Fruit fly (Drosophila melanogaster): ENCODE results near the gene CG12236.

CG12236 gene

DNA sequence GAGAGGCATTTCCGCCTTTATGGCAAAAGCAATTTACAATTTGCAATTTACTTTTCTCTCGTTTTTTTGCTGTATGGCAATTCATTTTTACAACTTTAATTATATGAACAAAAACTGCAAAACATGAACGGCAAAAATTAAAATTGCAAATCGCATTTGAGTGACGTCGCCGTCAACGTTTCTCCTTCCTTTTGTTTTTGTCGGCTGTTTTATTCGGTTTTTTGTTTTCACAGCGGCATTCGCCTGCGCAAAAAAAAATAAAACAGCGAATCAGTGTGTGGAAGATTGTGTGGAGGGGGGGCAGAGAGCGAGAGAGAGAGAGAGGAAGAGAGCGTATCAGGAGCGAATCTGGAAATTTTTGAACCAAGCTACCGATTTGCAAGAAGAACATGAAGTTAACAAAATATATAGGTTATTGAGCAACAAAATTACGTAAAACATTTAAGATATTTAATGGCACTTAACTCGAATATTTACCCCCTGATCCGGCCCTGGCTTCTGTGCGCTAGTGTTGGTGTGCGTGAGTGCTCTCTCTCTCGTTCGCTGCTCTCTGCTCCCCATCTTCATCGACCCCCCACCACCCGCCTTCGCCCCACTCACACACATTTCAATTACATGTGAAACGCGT is 10.7 kb downstream of the CG12236 start (continued):
- TF ChIP-seq emc (GFP tag; optimal IDR thresholded peaks at IDR 0.05), result peak; percentile 97
- TF ChIP-seq Med (GFP tag), result peak; percentile 100
- peak; percentile 100 for TF ChIP-seq Ada2b (GFP tag; IDR thresholded peaks at IDR 0.05)
- TF ChIP-seq zf30C (GFP tag; optimal IDR thresholded peaks at IDR 0.05), result peak; percentile 31
- TF ChIP-seq CG15269 (tag; optimal IDR thresholded peaks at IDR 0.05), result peak; percentile 99
- peak; percentile 98 for TF ChIP-seq GATAe (GFP tag; conservative IDR thresholded peaks at IDR 0.05)
- TF ChIP-seq CG4360 (GFP tag; IDR thresholded peaks at IDR 0.05), result peak; percentile 86
- TF ChIP-seq CG14710 (tag; optimal IDR thresholded peaks at IDR 0.05), result peak; percentile 94
- peak; percentile 87 for TF ChIP-seq Nf-YB (GFP tag; optimal IDR thresholded peaks at IDR 0.05)
- no peak for TF ChIP-seq CG8478 (optimal IDR thresholded peaks at IDR 0.05)
- TF ChIP-seq sens-2 (GFP tag; IDR thresholded peaks at IDR 0.05), result peak; percentile 98
- TF ChIP-seq sug (tag; optimal IDR thresholded peaks at IDR 0.05), result peak; percentile 98
- TF ChIP-seq CG9797 (GFP tag; optimal IDR thresholded peaks at IDR 0.05), result peak; percentile 57
- peak; percentile 96 for TF ChIP-seq Opbp (GFP tag; IDR thresholded peaks at IDR 0.05; ENCODE audit: partially characterized antibody)
- TF ChIP-seq mirr (GFP tag; optimal IDR thresholded peaks at IDR 0.05), result peak; percentile 99
- peak; percentile 98 for TF ChIP-seq Fer2 (tag; optimal IDR thresholded peaks at IDR 0.05)
- TF ChIP-seq CG17612 (GFP tag; IDR thresholded peaks at IDR 0.05), result peak; percentile 99
- no peak for TF ChIP-seq zen2 (GFP tag; IDR thresholded peaks at IDR 0.05; ENCODE audit: partially characterized antibody)
- TF ChIP-seq CG5180 (GFP tag; optimal IDR thresholded peaks at IDR 0.05), result peak; percentile 93
- TF ChIP-seq CG9932 (GFP tag; IDR thresholded peaks at IDR 0.05), result peak; percentile 100
- TF ChIP-seq MTF-1 (GFP tag; optimal IDR thresholded peaks at IDR 0.05; ENCODE audit: borderline replicate concordance), result peak; percentile 96
- peak; percentile 96 for TF ChIP-seq p53 (GFP tag; optimal IDR thresholded peaks at IDR 0.05)
- peak; percentile 99 for TF ChIP-seq Hr3 (GFP tag; optimal IDR thresholded peaks at IDR 0.05)
- TF ChIP-seq CG11398 (GFP tag; optimal IDR thresholded peaks at IDR 0.05), result peak; percentile 98
- peak; percentile 99 for TF ChIP-seq CG13296 (GFP tag; optimal IDR thresholded peaks at IDR 0.05)
- TF ChIP-seq Ets65A (GFP tag), result peak; percentile 100
- TF ChIP-seq CG15696 (tag; optimal IDR thresholded peaks at IDR 0.05), result peak; percentile 91
- peak; percentile 99 for TF ChIP-seq al (GFP tag; IDR thresholded peaks at IDR 0.05)
- TF ChIP-seq NC2β (GFP tag; optimal IDR thresholded peaks at IDR 0.05), result peak; percentile 98
- TF ChIP-seq unpg (GFP tag; optimal IDR thresholded peaks at IDR 0.05), result peak; percentile 99
- TF ChIP-seq CG7963 (GFP tag; IDR thresholded peaks at IDR 0.05; ENCODE audit: partially characterized antibody), result peak; percentile 69
- peak; percentile 94 for TF ChIP-seq Lim3 (GFP tag; IDR thresholded peaks at IDR 0.05)
- peak; percentile 99 for TF ChIP-seq CG5245 (GFP tag; optimal IDR thresholded peaks at IDR 0.05)
- TF ChIP-seq danr (GFP tag; IDR thresholded peaks at IDR 0.05), result peak; percentile 99
- TF ChIP-seq Sin3A (optimal IDR thresholded peaks at IDR 0.05), result no peak
- TF ChIP-seq Dref (GFP tag; IDR thresholded peaks at IDR 0.05), result peak; percentile 55
- peak; percentile 99 for TF ChIP-seq CG11085 (GFP tag; IDR thresholded peaks at IDR 0.05)
- peak; percentile 99 for TF ChIP-seq Pdp1 (GFP tag; optimal IDR thresholded peaks at IDR 0.05)
- peak; percentile 97 for TF ChIP-seq CG18262 (tag; optimal IDR thresholded peaks at IDR 0.05)
- peak; percentile 84 for TF ChIP-seq CG7928 (GFP tag; optimal IDR thresholded peaks at IDR 0.05)
- peak; percentile 93 for TF ChIP-seq CG33557 (GFP tag; optimal IDR thresholded peaks at IDR 0.05)
- TF ChIP-seq Rfx (GFP tag; IDR thresholded peaks at IDR 0.05), result peak; percentile 100
- TF ChIP-seq scrt (GFP tag; optimal IDR thresholded peaks at IDR 0.05), result peak; percentile 97
- TF ChIP-seq Hmx (GFP tag; optimal IDR thresholded peaks at IDR 0.05), result peak; percentile 95
- TF ChIP-seq repo (GFP tag; optimal IDR thresholded peaks at IDR 0.05), result peak; percentile 98
- peak; percentile 98 for TF ChIP-seq CG12744 (GFP tag; optimal IDR thresholded peaks at IDR 0.05)
- TF ChIP-seq eyg (GFP tag; optimal IDR thresholded peaks at IDR 0.05), result peak; percentile 97
- TF ChIP-seq aop (GFP tag; IDR thresholded peaks at IDR 0.05), result peak; percentile 96
- peak; percentile 98 for TF ChIP-seq CG6813 (GFP tag; optimal IDR thresholded peaks at IDR 0.05)
- peak; percentile 98 for TF ChIP-seq CG11695 (GFP tag; IDR thresholded peaks at IDR 0.05)
- peak; percentile 98 for TF ChIP-seq CG10462 (GFP tag; optimal IDR thresholded peaks at IDR 0.05)

Measured in whole organism, embryonic.